Fruit fly (Drosophila melanogaster): ENCODE results near the gene CG44198.

The CG44198 gene

dm6 chr2L:13145035-13145683, 26.2 kb upstream of the CG44198 start (continued):
- TF ChIP-seq Dbx (GFP tag; IDR thresholded peaks at IDR 0.05) (peak; percentile 86), CG14860 (GFP tag; IDR thresholded peaks at IDR 0.05; ENCODE audit: partially characterized antibody) (no peak), Oli (tag; optimal IDR thresholded peaks at IDR 0.05) (peak; percentile 73), Rx (GFP tag; IDR thresholded peaks at IDR 0.05) (peak; percentile 33; the same call in 1 of the 2 replicates), Dad (GFP tag; optimal IDR thresholded peaks at IDR 0.05) (peak; percentile 59), CG6854 (GFP tag; optimal IDR thresholded peaks at IDR 0.05) (peak; percentile 76), jumu (GFP tag; optimal IDR thresholded peaks at IDR 0.05) (peak; percentile 49), CG10462 (GFP tag; optimal IDR thresholded peaks at IDR 0.05) (peak; percentile 16), Hr3 (GFP tag; optimal IDR thresholded peaks at IDR 0.05) (peak; percentile 54), CG14667 (GFP tag; IDR thresholded peaks at IDR 0.05) (peak; percentile 63), cg (GFP tag; optimal IDR thresholded peaks at IDR 0.05) (no peak), sima (GFP tag; optimal IDR thresholded peaks at IDR 0.05) (peak; percentile 23), B-H2 (GFP tag; optimal IDR thresholded peaks at IDR 0.05) (no peak), Ets65A (GFP tag) (peak; percentile 87), CG1024 (GFP tag; IDR thresholded peaks at IDR 0.05) (no peak), crc (GFP tag; optimal IDR thresholded peaks at IDR 0.05) (peak; percentile 47), CG33213 (GFP tag; optimal IDR thresholded peaks at IDR 0.05) (peak; percentile 54), unpg (GFP tag; optimal IDR thresholded peaks at IDR 0.05) (peak; percentile 84), Nf-YB (GFP tag; optimal IDR thresholded peaks at IDR 0.05) (peak; percentile 35), CG10321 (GFP tag; IDR thresholded peaks at IDR 0.05) (0 out of 2 replicates have a peak, but pooled peaks have one; percentile 14), CG11696 (GFP tag; IDR thresholded peaks at IDR 0.05) (peak; percentile 68), ab (GFP tag; optimal IDR thresholded peaks at IDR 0.05) (no peak), ERR (GFP tag; optimal IDR thresholded peaks at IDR 0.05) (peak; percentile 71), bowl (GFP tag; IDR thresholded peaks at IDR 0.05) (0 out of 2 replicates have a peak, but pooled peaks have one; percentile 28), mam (GFP tag; optimal IDR thresholded peaks at IDR 0.05) (peak; percentile 79), Adf1 (GFP tag; IDR thresholded peaks at IDR 0.05) (peak; percentile 70), CkIIα-i1 (GFP tag; IDR thresholded peaks at IDR 0.05) (no peak), CG11723 (GFP tag; optimal IDR thresholded peaks at IDR 0.05) (peak; percentile 35), jigr1 (GFP tag; IDR thresholded peaks at IDR 0.05) (peak; percentile 68; the same call in 1 of the 3 replicates), pros (GFP tag; optimal IDR thresholded peaks at IDR 0.05) (no peak), CG7987 (GFP tag; optimal IDR thresholded peaks at IDR 0.05) (no peak), trh (GFP tag; optimal IDR thresholded peaks at IDR 0.05) (no peak), Elba2 (GFP tag; optimal IDR thresholded peaks at IDR 0.05) (no peak), lov (optimal IDR thresholded peaks at IDR 0.05) (no peak), lov (GFP tag; IDR thresholded peaks at IDR 0.05) (no peak), CG2712 (tag; optimal IDR thresholded peaks at IDR 0.05) (peak; percentile 69), Pdp1 (GFP tag; optimal IDR thresholded peaks at IDR 0.05) (peak; percentile 68 to 77), CG17912 (GFP tag; optimal IDR thresholded peaks at IDR 0.05) (no peak), CG6813 (GFP tag; optimal IDR thresholded peaks at IDR 0.05) (peak; percentile 67), CG4282 (GFP tag; optimal IDR thresholded peaks at IDR 0.05) (peak; percentile 14), Sin3A (optimal IDR thresholded peaks at IDR 0.05) (no peak), NK7.1 (GFP tag; optimal IDR thresholded peaks at IDR 0.05) (peak; percentile 28), lmd (GFP tag; IDR thresholded peaks at IDR 0.05) (peak; percentile 82; the same call in 1 of the 2 replicates), Xbp1 (GFP tag; optimal IDR thresholded peaks at IDR 0.05) (peak; percentile 76), Antp (GFP tag; optimal IDR thresholded peaks at IDR 0.05) (peak; percentile 74), salm (tag; optimal IDR thresholded peaks at IDR 0.05) (no peak), CG2202 (tag; optimal IDR thresholded peaks at IDR 0.05) (no peak), D19B (GFP tag; optimal IDR thresholded peaks at IDR 0.05) (peak; percentile 82), CG11398 (GFP tag; optimal IDR thresholded peaks at IDR 0.05) (peak; percentile 18), Neu2 (GFP tag; optimal IDR thresholded peaks at IDR 0.05; ENCODE audit: borderline replicate concordance) (no peak), tna (GFP tag; IDR thresholded peaks at IDR 0.05; ENCODE audit: partially characterized antibody) (no peak)
